Fruit fly (Drosophila melanogaster): Measurements from ENCODE around the gene Doc1.
A peak's percentile ranks its signal among the peaks of the same experiment; 100 is the strongest.

Doc1 gene

DNA sequence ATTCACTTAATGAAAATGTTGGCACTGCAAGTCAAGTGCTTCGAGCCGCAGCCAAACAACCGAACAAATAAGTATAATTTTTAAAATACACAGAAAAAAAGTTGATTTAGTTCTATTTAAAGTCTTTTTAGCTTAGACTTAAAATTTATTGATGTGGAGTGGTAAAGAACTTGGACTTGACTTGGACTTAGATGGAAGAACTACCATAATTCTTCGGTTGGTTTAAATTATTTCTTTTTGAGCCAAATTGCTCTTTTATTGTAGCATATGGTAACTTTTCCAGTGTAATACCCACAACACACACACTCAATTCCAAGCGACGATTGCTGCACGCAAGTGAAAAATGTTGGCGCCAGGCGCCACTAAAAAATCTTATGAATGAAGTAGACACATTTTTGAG lies 13.1 kb upstream of the Doc1 start:
- TF ChIP-seq CG34406 (GFP tag; optimal IDR thresholded peaks at IDR 0.05) (no peak), ss (GFP tag; optimal IDR thresholded peaks at IDR 0.05) (peak in 1 of 2 experiments; percentile 32), CG6792 (GFP tag; optimal IDR thresholded peaks at IDR 0.05) (no peak), CG7368 (GFP tag; optimal IDR thresholded peaks at IDR 0.05) (no peak), CG31627 (GFP tag; optimal IDR thresholded peaks at IDR 0.05) (peak; percentile 6), CG32006 (GFP tag; optimal IDR thresholded peaks at IDR 0.05) (peak; percentile 11), CG1621 (tag; optimal IDR thresholded peaks at IDR 0.05) (no peak), fkh (GFP tag; optimal IDR thresholded peaks at IDR 0.05) (no peak), pdm3 (GFP tag; optimal IDR thresholded peaks at IDR 0.05) (peak; percentile 4), Eip78C (GFP tag) (peak; percentile 72), achi (GFP tag; optimal IDR thresholded peaks at IDR 0.05) (peak; percentile 15), Hr39 (GFP tag; optimal IDR thresholded peaks at IDR 0.05) (peak; percentile 26), acj6 (GFP tag; optimal IDR thresholded peaks at IDR 0.05) (no peak), CG6808 (GFP tag; optimal IDR thresholded peaks at IDR 0.05) (no peak), Smox (GFP tag; optimal IDR thresholded peaks at IDR 0.05) (no peak), dsx (GFP tag; optimal IDR thresholded peaks at IDR 0.05; ENCODE audit: poor library complexity, severe bottlenecking) (no peak), CG11294 (GFP tag; IDR thresholded peaks at IDR 0.05) (no peak), Lpt (GFP tag; optimal IDR thresholded peaks at IDR 0.05) (no peak), CG8119 (GFP tag; IDR thresholded peaks at IDR 0.05) (no peak), Ets96B (tag; optimal IDR thresholded peaks at IDR 0.05) (no peak), CG3032 (tag; optimal IDR thresholded peaks at IDR 0.05) (no peak)

DNA sequence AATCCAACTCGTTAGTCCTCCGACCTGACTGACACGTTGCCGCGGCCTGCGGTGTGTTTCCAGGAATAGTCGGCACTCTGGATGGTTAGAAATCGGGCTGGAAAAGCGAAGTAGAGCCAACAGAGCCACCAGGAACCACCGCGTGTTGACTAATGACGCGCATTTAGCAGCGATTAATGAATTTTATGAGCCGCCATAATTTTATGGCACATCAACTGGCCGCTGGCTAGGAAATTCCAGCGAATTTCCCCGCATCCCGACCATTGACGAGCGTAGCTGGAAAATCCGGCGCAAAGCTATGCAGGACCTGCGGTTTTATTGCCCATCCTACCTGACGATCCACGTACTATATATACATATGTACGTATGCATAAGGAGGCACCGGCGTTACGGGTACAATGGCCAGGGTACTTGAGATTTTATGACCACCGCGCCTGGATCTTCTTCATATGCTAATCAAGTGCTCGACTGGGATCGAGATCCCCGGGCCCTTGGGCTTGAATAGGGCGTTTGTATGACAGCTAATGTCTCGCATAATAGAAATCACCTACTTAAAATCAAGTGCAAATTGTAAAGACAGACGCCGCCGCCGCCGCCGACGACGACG lies 11.9 kb upstream of the Doc1 start:
- TF ChIP-seq svp (GFP tag) (peak; percentile 3), vri (GFP tag; optimal IDR thresholded peaks at IDR 0.05) (no peak)

DNA sequence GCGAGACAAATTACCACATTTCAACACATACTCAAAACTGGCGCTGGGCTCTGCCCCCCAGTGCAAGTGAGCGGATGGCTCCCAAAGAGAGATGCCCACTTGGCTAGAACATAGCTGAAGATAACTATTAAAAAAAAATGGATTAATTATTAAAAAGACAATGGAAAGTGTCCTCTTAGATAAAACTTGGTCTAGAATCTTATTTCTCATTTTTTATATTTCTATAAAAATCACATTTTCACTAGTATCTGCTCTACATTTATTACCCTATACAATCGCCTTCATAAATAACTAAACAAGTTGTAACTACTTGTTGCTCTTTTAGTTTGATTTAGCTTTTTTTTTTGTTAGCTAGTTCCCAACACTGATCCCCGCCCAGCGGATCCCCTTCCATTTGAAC lies 8.3 kb upstream of the Doc1 start:
- TF ChIP-seq Met (GFP tag; optimal IDR thresholded peaks at IDR 0.05) (peak; percentile 38), Lpt (GFP tag; optimal IDR thresholded peaks at IDR 0.05) (no peak), topi (GFP tag; optimal IDR thresholded peaks at IDR 0.05) (peak; percentile 23), dac (GFP tag; optimal IDR thresholded peaks at IDR 0.05) (no peak), Hr39 (GFP tag; optimal IDR thresholded peaks at IDR 0.05) (no peak), CG31627 (GFP tag; optimal IDR thresholded peaks at IDR 0.05) (peak; percentile 5), Smox (GFP tag; optimal IDR thresholded peaks at IDR 0.05) (peak; percentile 20), CG8119 (GFP tag; IDR thresholded peaks at IDR 0.05) (0 out of 3 replicates have a peak, but pooled peaks have one; percentile 26), Eip93F (GFP tag; optimal IDR thresholded peaks at IDR 0.05) (no peak), CG9139 (GFP tag; optimal IDR thresholded peaks at IDR 0.05) (no peak), esn (GFP tag; optimal IDR thresholded peaks at IDR 0.05) (peak; percentile 17), Eip78C (GFP tag) (peak; percentile 34), svp (GFP tag) (peak; percentile 46), CG11902 (GFP tag; optimal IDR thresholded peaks at IDR 0.05) (no peak)

DNA sequence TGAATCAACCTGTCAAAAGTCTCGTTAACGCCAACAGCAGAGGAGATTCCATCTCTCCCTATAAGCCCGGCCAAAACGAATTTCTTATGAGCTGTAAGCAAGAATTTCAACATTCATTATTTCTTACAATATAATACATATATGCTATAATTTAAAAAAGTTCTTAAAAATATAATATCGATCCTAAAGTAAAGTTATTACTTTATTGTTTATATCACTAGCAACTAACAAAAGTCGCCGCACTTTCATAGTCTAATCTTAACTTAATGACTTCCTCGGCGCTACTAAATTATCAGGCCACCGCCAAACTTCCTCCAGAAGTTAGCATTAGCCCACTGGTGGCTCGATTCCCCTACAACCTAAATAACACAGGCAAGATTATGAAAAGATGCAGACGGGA lies 7.6 kb upstream of the Doc1 start:
- TF ChIP-seq Gug (GFP tag; IDR thresholded peaks at IDR 0.05): no peak
- peak; percentile 50 for TF ChIP-seq Smox (GFP tag; optimal IDR thresholded peaks at IDR 0.05)
- TF ChIP-seq dsx (GFP tag; optimal IDR thresholded peaks at IDR 0.05; ENCODE audit: poor library complexity, severe bottlenecking): peak; percentile 9
- TF ChIP-seq CG11762 (GFP tag; optimal IDR thresholded peaks at IDR 0.05; ENCODE audit: insufficient read depth): peak; percentile 23
- peak; percentile 39 for TF ChIP-seq CG10669 (GFP tag; optimal IDR thresholded peaks at IDR 0.05)
- TF ChIP-seq salr (GFP tag; optimal IDR thresholded peaks at IDR 0.05): peak in 1 of 2 experiments; percentile 7
- TF ChIP-seq Eip75B (GFP tag; optimal IDR thresholded peaks at IDR 0.05): no peak
- peak; percentile 45 for TF ChIP-seq achi (GFP tag; optimal IDR thresholded peaks at IDR 0.05)
- peak; percentile 41 for TF ChIP-seq CG34406 (GFP tag; optimal IDR thresholded peaks at IDR 0.05)
- TF ChIP-seq CG6276 (GFP tag; optimal IDR thresholded peaks at IDR 0.05): no peak
- peak; percentile 43 for TF ChIP-seq Ets96B (tag; optimal IDR thresholded peaks at IDR 0.05)
- no peak for TF ChIP-seq Hr38 (GFP tag; optimal IDR thresholded peaks at IDR 0.05)
- TF ChIP-seq vri (GFP tag; optimal IDR thresholded peaks at IDR 0.05): peak; percentile 12
- no peak for TF ChIP-seq fkh (GFP tag; optimal IDR thresholded peaks at IDR 0.05)
- peak; percentile 76 for TF ChIP-seq svp (GFP tag)
- TF ChIP-seq CG6808 (GFP tag; optimal IDR thresholded peaks at IDR 0.05): peak; percentile 52
- TF ChIP-seq OdsH (GFP tag; optimal IDR thresholded peaks at IDR 0.05): peak; percentile 57
- TF ChIP-seq Ets21C (GFP tag; optimal IDR thresholded peaks at IDR 0.05): peak; percentile 24
- no peak for TF ChIP-seq CG16779 (tag; optimal IDR thresholded peaks at IDR 0.05)
- TF ChIP-seq fd59A (GFP tag; optimal IDR thresholded peaks at IDR 0.05): peak; percentile 2
- no peak for TF ChIP-seq Eip93F (GFP tag; optimal IDR thresholded peaks at IDR 0.05)
- peak; percentile 31 for TF ChIP-seq CG8632 (GFP tag; optimal IDR thresholded peaks at IDR 0.05)
- no peak for TF ChIP-seq net (GFP tag; optimal IDR thresholded peaks at IDR 0.05)
- peak; percentile 58 for TF ChIP-seq lz (GFP tag; optimal IDR thresholded peaks at IDR 0.05)
- TF ChIP-seq eg (GFP tag; IDR thresholded peaks at IDR 0.05): no peak

All from whole organism, prepupa.